Fruit fly (Drosophila melanogaster): ENCODE data around the gene Droj2.

The Droj2 gene

DNA sequence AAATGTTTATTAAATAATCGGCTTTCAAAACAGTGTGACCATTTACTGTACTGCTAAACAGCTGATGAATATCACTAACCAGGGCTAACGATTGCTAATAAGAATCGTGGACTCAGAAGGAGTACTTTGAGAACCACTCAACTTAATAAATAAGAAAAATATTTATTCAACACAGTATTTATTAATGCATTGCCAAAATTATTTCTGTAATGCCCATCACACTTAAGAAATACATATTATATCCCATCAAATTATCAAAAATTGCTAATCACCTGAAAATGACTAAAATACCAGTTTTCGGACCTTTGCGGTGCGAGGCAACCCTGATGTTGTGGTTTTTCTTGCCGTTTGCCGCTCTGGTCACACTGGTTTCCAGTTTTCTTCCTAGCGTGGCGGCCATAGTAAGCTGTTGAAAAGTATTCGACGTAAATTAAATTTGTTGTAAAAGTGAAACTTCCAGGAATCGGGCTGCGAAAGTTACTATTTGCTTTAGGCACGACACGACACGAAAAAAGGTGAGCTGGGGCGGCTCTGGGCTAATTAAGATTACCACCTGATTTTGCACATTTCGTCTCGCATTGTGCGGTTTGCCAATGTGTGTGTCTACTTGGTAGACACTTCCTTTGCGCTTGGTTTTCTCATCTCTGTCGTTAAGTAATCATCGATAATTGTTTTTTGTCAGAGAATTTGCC lies at the start of gene Droj2, which contains the start of gene mRpS21 (continued):
- TF ChIP-seq CG9817 (tag; optimal IDR thresholded peaks at IDR 0.05) (peak; percentile 75), PHDP (tag; optimal IDR thresholded peaks at IDR 0.05) (peak; percentile 67), CG2712 (tag; optimal IDR thresholded peaks at IDR 0.05) (peak; percentile 64), cas (GFP tag; IDR thresholded peaks at IDR 0.05) (no peak), CG33213 (GFP tag; optimal IDR thresholded peaks at IDR 0.05) (peak; percentile 28), Scr (GFP tag; IDR thresholded peaks at IDR 0.05; ENCODE audit: partially characterized antibody) (peak; percentile 51), hkb (optimal IDR thresholded peaks at IDR 0.05) (peak; percentile 35), hkb (GFP tag; IDR thresholded peaks at IDR 0.05) (no peak; the same call in 1 of the 2 replicates), CG7271 (tag; optimal IDR thresholded peaks at IDR 0.05) (no peak), CG13894 (tag; optimal IDR thresholded peaks at IDR 0.05) (peak; percentile 59), CG17912 (GFP tag; optimal IDR thresholded peaks at IDR 0.05) (no peak), lbe (GFP tag; optimal IDR thresholded peaks at IDR 0.05) (no peak), Chrac-16 (GFP tag; optimal IDR thresholded peaks at IDR 0.05) (peak; percentile 65), zen (tag; optimal IDR thresholded peaks at IDR 0.05) (peak; percentile 79), CG42726 (GFP tag; IDR thresholded peaks at IDR 0.05; ENCODE audit: partially characterized antibody) (no peak), CG7372 (GFP tag; IDR thresholded peaks at IDR 0.05) (0 out of 2 replicates have a peak, but pooled peaks have one; percentile 29), NK7.1 (GFP tag; optimal IDR thresholded peaks at IDR 0.05) (peak; percentile 6), Nf-YC (tag; optimal IDR thresholded peaks at IDR 0.05) (peak; percentile 67), C15 (GFP tag; IDR thresholded peaks at IDR 0.05) (no peak), Camta (GFP tag; optimal IDR thresholded peaks at IDR 0.05) (peak; percentile 7), CG13424 (tag; optimal IDR thresholded peaks at IDR 0.05) (peak; percentile 78), Nf-YB (GFP tag; optimal IDR thresholded peaks at IDR 0.05) (peak; percentile 7), tgo (GFP tag; IDR thresholded peaks at IDR 0.05) (0 out of 3 replicates have a peak, but pooled peaks have one; percentile 17), ab (GFP tag; optimal IDR thresholded peaks at IDR 0.05) (peak; percentile 25), Hand (GFP tag; optimal IDR thresholded peaks at IDR 0.05) (no peak), CG11093 (GFP tag; IDR thresholded peaks at IDR 0.05) (no peak), HLH3B (GFP tag; IDR thresholded peaks at IDR 0.05) (peak; percentile 21; the same call in 1 of the 2 replicates), nerfin-1 (tag; optimal IDR thresholded peaks at IDR 0.05) (peak; percentile 56), CG2678 (tag; optimal IDR thresholded peaks at IDR 0.05) (peak; percentile 65), CG13287 (GFP tag; IDR thresholded peaks at IDR 0.05; ENCODE audit: partially characterized antibody) (peak; percentile 48), Spps (tag; optimal IDR thresholded peaks at IDR 0.05) (no peak), Oli (tag; optimal IDR thresholded peaks at IDR 0.05) (no peak), Sox102F (GFP tag; optimal IDR thresholded peaks at IDR 0.05) (no peak), CG18262 (tag; optimal IDR thresholded peaks at IDR 0.05) (peak; percentile 48), Xbp1 (GFP tag; optimal IDR thresholded peaks at IDR 0.05) (peak; percentile 61), wor (GFP tag; IDR thresholded peaks at IDR 0.05) (no peak), eve (GFP tag; optimal IDR thresholded peaks at IDR 0.05) (no peak), ro (GFP tag; IDR thresholded peaks at IDR 0.05) (no peak), al (GFP tag; IDR thresholded peaks at IDR 0.05) (peak; percentile 47; the same call in 1 of the 2 replicates), CG34224 (GFP tag; IDR thresholded peaks at IDR 0.05; ENCODE audit: partially characterized antibody) (no peak), tna (GFP tag; IDR thresholded peaks at IDR 0.05; ENCODE audit: partially characterized antibody) (no peak), yki (optimal IDR thresholded peaks at IDR 0.05) (no peak), klu (GFP tag; IDR thresholded peaks at IDR 0.05) (peak; percentile 35; the same call in 1 of the 2 replicates), CG7839 (tag; optimal IDR thresholded peaks at IDR 0.05) (peak; percentile 50), Blimp-1 (GFP tag; optimal IDR thresholded peaks at IDR 0.05) (no peak), CG16815 (GFP tag; optimal IDR thresholded peaks at IDR 0.05) (no peak), CG31441 (GFP tag; IDR thresholded peaks at IDR 0.05) (peak; percentile 69), pum (GFP tag; optimal IDR thresholded peaks at IDR 0.05) (peak; percentile 17), MBD-R2 (GFP tag; IDR thresholded peaks at IDR 0.05) (peak; percentile 88), Ada2b (GFP tag; IDR thresholded peaks at IDR 0.05) (no peak)
